Worm (Caenorhabditis elegans) whole organism, early embryonic: ENCODE measurements around the gene F17C11.12.

Source experiments
- B0310.2 ChIP-seq: sonication (generic microtip); optimal IDR thresholded peaks from 2 replicates; lab custom pipeline; 2016; ENCODE audit warnings: mild to moderate bottlenecking, missing genetic modification characterization, missing compliant biosample characterization
- F13C5.2 ChIP-seq: sonication (generic microtip); optimal IDR thresholded peaks from 2 replicates; lab custom pipeline; 2017; ENCODE audit warnings: mild to moderate bottlenecking, missing genetic modification characterization, inconsistent platforms, missing compliant biosample characterization
- aly-1 ChIP-seq: sonication (generic microtip); optimal IDR thresholded peaks from 2 replicates; lab custom pipeline; 2016; ENCODE audit warnings: missing genetic modification characterization, missing compliant biosample characterization
- ama-1 ChIP-seq: fragments of 150-350 bp; optimal IDR thresholded peaks from 2 replicates; lab custom pipeline; 2014
- ceh-13 ChIP-seq: fragments of 200-800 bp; sonication (Bioruptor generic); optimal IDR thresholded peaks from 2 replicates; lab custom pipeline; 2018; ENCODE audit warnings: mild to moderate bottlenecking, missing genetic modification characterization, missing compliant biosample characterization
- ceh-36 ChIP-seq: sonication (generic microtip); optimal IDR thresholded peaks from 2 replicates; lab custom pipeline; 2016; ENCODE audit warnings: missing genetic modification characterization, inconsistent platforms, missing compliant biosample characterization
- ets-7 ChIP-seq: sonication (generic microtip); optimal IDR thresholded peaks from 2 replicates; lab custom pipeline; 2016; ENCODE audit warnings: missing genotype, missing genetic modification characterization, missing compliant biosample characterization
- flt-1 ChIP-seq: fragments of 200-800 bp; sonication (Bioruptor generic); IDR thresholded peaks from 2 replicates; pipeline ENCODE4 v1.3.6; 2022; ENCODE audit warnings: missing genetic modification characterization, missing compliant biosample characterization
- hmbx-1 ChIP-seq: sonication (generic microtip); optimal IDR thresholded peaks from 2 replicates; lab custom pipeline; 2016; ENCODE audit warnings: mild to moderate bottlenecking, missing genetic modification characterization, missing compliant biosample characterization
- hmg-4 ChIP-seq: fragments of 200-800 bp; sonication (Bioruptor generic); optimal IDR thresholded peaks from 2 replicates; lab custom pipeline; 2018; ENCODE audit warnings: mild to moderate bottlenecking, missing genetic modification characterization, missing compliant biosample characterization
- hnd-1 ChIP-seq: sonication (generic microtip); optimal IDR thresholded peaks from 2 replicates; lab custom pipeline; 2016; ENCODE audit warnings: missing genetic modification characterization, missing compliant biosample characterization
- pes-1 ChIP-seq: fragments of 200-800 bp; sonication (Bioruptor generic); IDR thresholded peaks from 2 replicates; pipeline ENCODE4 v1.3.6; 2022; ENCODE audit warnings: missing genetic modification reagents, missing genetic modification characterization, missing compliant biosample characterization
- scrt-1 ChIP-seq: fragments of 200-800 bp; sonication (Bioruptor generic); IDR thresholded peaks from 2 replicates; pipeline ENCODE4 v1.3.6; 2022; ENCODE audit warnings: missing genetic modification characterization, missing compliant biosample characterization
- sea-1 ChIP-seq: fragments of 200-800 bp; sonication (Bioruptor generic); conservative IDR thresholded peaks from 2 replicates; pipeline ENCODE4 v1.3.6; 2022; ENCODE audit warnings: missing genetic modification characterization, missing compliant biosample characterization
- tbx-11 ChIP-seq: fragments of 200-800 bp; sonication (Bioruptor generic); IDR thresholded peaks from 2 replicates; pipeline ENCODE4 v1.3.6; 2022; ENCODE audit warnings: missing genetic modification characterization, missing compliant biosample characterization
- tbx-37 ChIP-seq: fragments of 200-800 bp; sonication (Bioruptor generic); conservative IDR thresholded peaks from 2 replicates; pipeline ENCODE4 v1.3.6; 2022; ENCODE audit warnings: missing genetic modification reagents, missing genetic modification characterization, missing compliant biosample characterization
- tra-4 ChIP-seq: sonication (generic microtip); optimal IDR thresholded peaks from 2 replicates; lab custom pipeline; 2017; ENCODE audit warnings: missing genetic modification characterization, missing compliant biosample characterization

F17C11.12 gene

ce11 chrV:10888153-10888552 lies 48.6 kb downstream of the F17C11.12 start:
- TF ChIP-seq tbx-37 (GFP tag; lab: Robert Waterston, UW) (no peak), tra-4 (tag; lab: Kevin White, UChicago) (no peak), ama-1 (no peak), flt-1 (GFP tag; lab: Robert Waterston, UW) (no peak), B0310.2 (tag; lab: Kevin White, UChicago) (no peak), ceh-36 (tag; lab: Kevin White, UChicago) (no peak), pes-1 (GFP tag; lab: Robert Waterston, UW) (no peak), ets-7 (no peak), tbx-11 (GFP tag; lab: Robert Waterston, UW) (no peak), F13C5.2 (tag; lab: Kevin White, UChicago) (no peak), hmg-4 (GFP tag; lab: Kevin White, UChicago) (no peak), hnd-1 (no peak), scrt-1 (GFP tag; lab: Robert Waterston, UW) (no peak), ceh-13 (GFP tag; lab: Kevin White, UChicago) (no peak), sea-1 (GFP tag; lab: Robert Waterston, UW) (no peak), aly-1 (no peak)

ce11 chrV:10887564-10887963 lies 49.2 kb downstream of the F17C11.12 start:
- TF ChIP-seq hnd-1 (no peak), ceh-36 (tag; lab: Kevin White, UChicago) (no peak), ets-7 (no peak), scrt-1 (GFP tag; lab: Robert Waterston, UW) (no peak), tbx-11 (GFP tag; lab: Robert Waterston, UW) (no peak), ceh-13 (GFP tag; lab: Kevin White, UChicago) (no peak), pes-1 (GFP tag; lab: Robert Waterston, UW) (no peak), hmbx-1 (no peak), tra-4 (tag; lab: Kevin White, UChicago) (no peak), hmg-4 (GFP tag; lab: Kevin White, UChicago) (no peak), F13C5.2 (tag; lab: Kevin White, UChicago) (no peak), tbx-37 (GFP tag; lab: Robert Waterston, UW) (no peak), sea-1 (GFP tag; lab: Robert Waterston, UW) (no peak), B0310.2 (tag; lab: Kevin White, UChicago) (no peak), aly-1 (no peak), ama-1 (no peak)

ce11 chrV:10886405-10886887 lies 50.3 kb downstream of the F17C11.12 start, which contains the start of gene F32D8.3:
TSS of gene F32D8.3 (plus strand) at chrV:10886837.
- no peak for TF ChIP-seq tbx-37 (GFP tag; lab: Robert Waterston, UW)
- no peak for TF ChIP-seq tbx-11 (GFP tag; lab: Robert Waterston, UW)
- TF ChIP-seq hnd-1, result no peak
- no peak for TF ChIP-seq F13C5.2 (tag; lab: Kevin White, UChicago)
- no peak for TF ChIP-seq pes-1 (GFP tag; lab: Robert Waterston, UW)
- TF ChIP-seq aly-1, result no peak
- no peak for TF ChIP-seq sea-1 (GFP tag; lab: Robert Waterston, UW)
- TF ChIP-seq ama-1, result no peak
- TF ChIP-seq ceh-36 (tag; lab: Kevin White, UChicago), result no peak
- no peak for TF ChIP-seq flt-1 (GFP tag; lab: Robert Waterston, UW)
- no peak for TF ChIP-seq B0310.2 (tag; lab: Kevin White, UChicago)
- no peak for TF ChIP-seq ceh-13 (GFP tag; lab: Kevin White, UChicago)
- TF ChIP-seq hmbx-1, result no peak
- TF ChIP-seq scrt-1 (GFP tag; lab: Robert Waterston, UW), result no peak
- no peak for TF ChIP-seq ets-7
- TF ChIP-seq tra-4 (tag; lab: Kevin White, UChicago), result no peak
- TF ChIP-seq hmg-4 (GFP tag; lab: Kevin White, UChicago), result no peak
